Fruit fly (Drosophila melanogaster) whole organism, adult: ENCODE data around the gene Eip74EF.

Experiments
- CG5204 ChIP-seq: fragments of 200-800 bp; sonication (Bioruptor generic); optimal IDR thresholded peaks from 2 replicates; lab custom pipeline; 2016; ENCODE audit warnings: missing biosample characterization, missing genetic modification characterization
- Clk ChIP-seq: fragments of 200-800 bp; sonication (Bioruptor generic); optimal IDR thresholded peaks from 2 replicates; lab custom pipeline; 2017; ENCODE audit warnings: missing biosample characterization, missing genetic modification characterization
- Crg-1 ChIP-seq: fragments of 200-800 bp; sonication (Bioruptor generic); optimal IDR thresholded peaks from 2 replicates; lab custom pipeline; 2016; ENCODE audit warnings: missing biosample characterization, missing genetic modification characterization
- Hr96 ChIP-seq: fragments of 200-800 bp; sonication (Bioruptor generic); optimal IDR thresholded peaks from 2 replicates; lab custom pipeline; 2016; ENCODE audit warnings: missing biosample characterization, missing genetic modification characterization
- Mnt ChIP-seq: fragments of 200-800 bp; sonication (Bioruptor generic); optimal IDR thresholded peaks from 2 replicates; lab custom pipeline; 2016; ENCODE audit warnings: missing biosample characterization, mild to moderate bottlenecking, missing genetic modification characterization
- bab1 ChIP-seq: fragments of 200-800 bp; sonication (Bioruptor generic); optimal IDR thresholded peaks from 3 replicates; lab custom pipeline; 2019; ENCODE audit warnings: missing biosample characterization, mild to moderate bottlenecking, missing genetic modification characterization, moderate library complexity
- kay ChIP-seq: fragments of 200-800 bp; sonication (Bioruptor generic); peaks from one replicate; lab custom pipeline; 2016; ENCODE audit warnings: missing biosample characterization, missing genetic modification characterization, borderline replicate concordance
- toe ChIP-seq: fragments of 200-800 bp; sonication (Bioruptor generic); optimal IDR thresholded peaks from 2 replicates; lab custom pipeline; 2016; ENCODE audit warnings: missing biosample characterization, missing genetic modification characterization

dm6 chr3L:17563536-17564257 lies 55.4 kb downstream of the Eip74EF start:
- TF ChIP-seq Clk (no peak), kay (GFP tag; lab: Kevin White, UChicago) (no peak), Crg-1 (GFP tag; lab: Kevin White, UChicago) (no peak), bab1 (GFP tag; lab: Kevin White, UChicago) (no peak), Mnt (no peak), toe (no peak), CG5204 (GFP tag; lab: Kevin White, UChicago) (no peak), Hr96 (no peak)
